Fruit fly (Drosophila melanogaster) whole organism, wandering third instar larva: Measurements from ENCODE around the gene Pdi.
A peak's percentile ranks its signal among the peaks of the same experiment; 100 is the strongest.

Source experiments
- Abd-B ChIP-seq: fragments of >200 bp; optimal IDR thresholded peaks from 2 replicates; lab custom pipeline; 2017; ENCODE audit warnings: missing biosample characterization, missing genetic modification characterization
- CG32264 ChIP-seq: fragments of 200-800 bp; sonication (Bioruptor generic); optimal IDR thresholded peaks from 2 replicates; lab custom pipeline; 2016; ENCODE audit warnings: missing biosample characterization, missing genetic modification characterization
- CG9705 ChIP-seq: fragments of 200-800 bp; sonication (Bioruptor generic); optimal IDR thresholded peaks from 2 replicates; lab custom pipeline; 2018; ENCODE audit warnings: missing biosample characterization, mild to moderate bottlenecking, missing genetic modification characterization
- CrebA ChIP-seq: fragments of 200-800 bp; sonication (Bioruptor generic); optimal IDR thresholded peaks from 2 replicates; lab custom pipeline; 2016; ENCODE audit warnings: missing biosample characterization, mild to moderate bottlenecking, missing genetic modification characterization, borderline replicate concordance
- Dfd ChIP-seq: fragments of >200 bp; optimal IDR thresholded peaks from 2 replicates; lab custom pipeline; 2017; ENCODE audit warnings: missing biosample characterization, missing genetic modification characterization
- Dif ChIP-seq: fragments of 200-275, 200-300 bp; sonication (Bioruptor generic); optimal IDR thresholded peaks from 2 replicates; lab custom pipeline; 2018; ENCODE audit warnings: missing biosample characterization, missing genetic modification characterization; ENCODE audit not compliant: partially characterized antibody
- GATAd ChIP-seq: sonication (Bioruptor generic); optimal IDR thresholded peaks from 2 replicates; lab custom pipeline; 2016; ENCODE audit warnings: missing biosample characterization, missing genetic modification characterization
- HLH106 ChIP-seq: fragments of 200-800 bp; optimal IDR thresholded peaks from 3 replicates; lab custom pipeline; 2019; ENCODE audit warnings: missing biosample characterization, mild to moderate bottlenecking, missing genetic modification characterization, moderate library complexity
- Hnf4 ChIP-seq: fragments of 200-800 bp; sonication (Bioruptor generic); optimal IDR thresholded peaks from 2 replicates; lab custom pipeline; 2016; ENCODE audit warnings: missing biosample characterization, mild to moderate bottlenecking, missing genetic modification characterization
- Hr78 ChIP-seq: fragments of >200 bp; optimal IDR thresholded peaks from 2 replicates; lab custom pipeline; 2017; ENCODE audit warnings: missing biosample characterization, missing genetic modification characterization
- Hr83 ChIP-seq: fragments of 200-300 bp; sonication (Bioruptor generic); optimal IDR thresholded peaks from 2 replicates; lab custom pipeline; 2016; ENCODE audit warnings: missing biosample characterization, mild to moderate bottlenecking, missing genetic modification characterization, moderate library complexity; ENCODE audit not compliant: poor library complexity, severe bottlenecking
- Jra ChIP-seq: sonication (Bioruptor generic); optimal IDR thresholded peaks from 2 replicates; lab custom pipeline; 2016; ENCODE audit warnings: missing biosample characterization, missing genetic modification characterization
- Mio ChIP-seq: sonication (Bioruptor generic); optimal IDR thresholded peaks from 2 replicates; lab custom pipeline; 2016; ENCODE audit warnings: missing biosample characterization, missing genetic modification characterization
- Myc ChIP-seq: fragments of >200 bp; optimal IDR thresholded peaks from 2 replicates; lab custom pipeline; 2017
- N ChIP-seq: fragments of >200 bp; optimal IDR thresholded peaks from 2 replicates; lab custom pipeline; 2018; ENCODE audit warnings: missing biosample characterization, missing external identifiers, missing genetic modification characterization
- OdsH ChIP-seq: fragments of 200-800 bp; sonication (Bioruptor generic); optimal IDR thresholded peaks from 2 replicates; lab custom pipeline; 2016; ENCODE audit warnings: missing biosample characterization, mild to moderate bottlenecking, missing genetic modification characterization
- Rel ChIP-seq, 2 experiments: fragments of 200-800 bp; sonication (Bioruptor generic) in 1 of 2; optimal IDR thresholded peaks; 2 replicates in 1 of 2; 3 replicates in 1 of 2; lab custom pipeline; 2016 to 2019; ENCODE audit warnings: mild to moderate bottlenecking in 2 of 2, missing biosample characterization in 2 of 2, missing genetic modification characterization in 2 of 2, moderate library complexity in 1 of 2
- Sp1 ChIP-seq: fragments of 200-800 bp; sonication (Bioruptor generic); optimal IDR thresholded peaks from 3 replicates; lab custom pipeline; 2019; ENCODE audit warnings: missing biosample characterization, mild to moderate bottlenecking, missing genetic modification characterization, moderate library complexity
- Vsx2 ChIP-seq: fragments of 200-300, 225-300 bp; sonication (Bioruptor generic); optimal IDR thresholded peaks from 2 replicates; lab custom pipeline; 2018; ENCODE audit warnings: missing biosample characterization, missing genetic modification characterization; ENCODE audit not compliant: partially characterized antibody
- br ChIP-seq: fragments of 200-800 bp; sonication (Bioruptor generic); optimal IDR thresholded peaks from 2 replicates; lab custom pipeline; 2016; ENCODE audit warnings: missing biosample characterization, missing genetic modification characterization
- brk ChIP-seq: fragments of 200-800 bp; sonication (Bioruptor generic); optimal IDR thresholded peaks from 2 replicates; lab custom pipeline; 2016; ENCODE audit warnings: missing biosample characterization, mild to moderate bottlenecking, missing genetic modification characterization
- dl ChIP-seq, 2 experiments: fragments of 175-275, 200-275 bp in 1 of 2; fragments of 200-275 bp in 1 of 2; sonication (Bioruptor generic); optimal IDR thresholded peaks; lab custom pipeline; 2018; ENCODE audit warnings: mild to moderate bottlenecking in 2 of 2, missing biosample characterization in 2 of 2, missing genetic modification characterization in 2 of 2, moderate library complexity in 2 of 2; ENCODE audit not compliant: partially characterized antibody in 2 of 2, insufficient read depth in 1 of 2
- dmrt93B ChIP-seq: fragments of 200-800 bp; sonication (Bioruptor generic); optimal IDR thresholded peaks from 2 replicates; lab custom pipeline; 2018; ENCODE audit warnings: missing biosample characterization, mild to moderate bottlenecking, missing genetic modification characterization
- dsf ChIP-seq: sonication (Bioruptor generic); optimal IDR thresholded peaks from 2 replicates; lab custom pipeline; 2016; ENCODE audit warnings: missing biosample characterization, missing genetic modification characterization, borderline replicate concordance
- ey ChIP-seq: fragments of 200-800 bp; sonication (Bioruptor generic); optimal IDR thresholded peaks from 2 replicates; lab custom pipeline; 2016; ENCODE audit warnings: missing biosample characterization, missing genetic modification characterization
- foxo ChIP-seq, 2 experiments: fragments of 200-800 bp; sonication (Bioruptor generic); optimal IDR thresholded peaks; 2 replicates in 1 of 2; 3 replicates in 1 of 2; lab custom pipeline; 2016 to 2017; ENCODE audit warnings: missing biosample characterization in 2 of 2, missing genetic modification characterization in 2 of 2
- fru ChIP-seq: fragments of 200-800 bp; sonication (Bioruptor generic); optimal IDR thresholded peaks from 3 replicates; lab custom pipeline; 2016; ENCODE audit warnings: missing biosample characterization, mild to moderate bottlenecking, missing genetic modification characterization
- h ChIP-seq: fragments of 200-800 bp; sonication (Bioruptor generic); optimal IDR thresholded peaks from 3 replicates; lab custom pipeline; 2016; ENCODE audit warnings: missing biosample characterization, mild to moderate bottlenecking, missing genetic modification characterization
- jim ChIP-seq: fragments of 175-275, 200-325 bp; sonication (Bioruptor generic); optimal IDR thresholded peaks from 2 replicates; lab custom pipeline; 2016; ENCODE audit warnings: missing biosample characterization, mild to moderate bottlenecking, missing genetic modification characterization
- lola ChIP-seq: fragments of >200 bp; optimal IDR thresholded peaks from 2 replicates; lab custom pipeline; 2017; ENCODE audit warnings: missing biosample characterization, missing genetic modification characterization
- pan ChIP-seq: fragments of >200 bp; optimal IDR thresholded peaks from 2 replicates; lab custom pipeline; 2017
- psq ChIP-seq: fragments of 200-800 bp; sonication (Bioruptor generic); optimal IDR thresholded peaks from 3 replicates; lab custom pipeline; 2017; ENCODE audit warnings: missing biosample characterization, mild to moderate bottlenecking, missing genetic modification characterization, moderate library complexity
- rgr ChIP-seq: fragments of 200-800 bp; sonication (Bioruptor generic); optimal IDR thresholded peaks from 3 replicates; lab custom pipeline; 2016; ENCODE audit warnings: missing biosample characterization, mild to moderate bottlenecking, missing genetic modification characterization
- sage ChIP-seq: fragments of 200-800 bp; sonication (Bioruptor generic); optimal IDR thresholded peaks from 2 replicates; lab custom pipeline; 2016; ENCODE audit warnings: missing biosample characterization, mild to moderate bottlenecking, missing genetic modification characterization
- sv ChIP-seq: fragments of 200-800 bp; sonication (Bioruptor generic); optimal IDR thresholded peaks from 3 replicates; lab custom pipeline; 2016; ENCODE audit warnings: missing biosample characterization, missing genetic modification characterization
- tai ChIP-seq: sonication (Bioruptor generic); optimal IDR thresholded peaks from 2 replicates; lab custom pipeline; 2016; ENCODE audit warnings: missing biosample characterization, missing genetic modification characterization
- usp ChIP-seq: fragments of >200 bp; optimal IDR thresholded peaks from 2 replicates; lab custom pipeline; 2017; ENCODE audit warnings: missing biosample characterization, missing genetic modification characterization
- woc ChIP-seq: sonication (Bioruptor generic); optimal IDR thresholded peaks from 2 replicates; lab custom pipeline; 2016; ENCODE audit warnings: missing biosample characterization, mild to moderate bottlenecking, missing genetic modification characterization

Gene Pdi

DNA sequence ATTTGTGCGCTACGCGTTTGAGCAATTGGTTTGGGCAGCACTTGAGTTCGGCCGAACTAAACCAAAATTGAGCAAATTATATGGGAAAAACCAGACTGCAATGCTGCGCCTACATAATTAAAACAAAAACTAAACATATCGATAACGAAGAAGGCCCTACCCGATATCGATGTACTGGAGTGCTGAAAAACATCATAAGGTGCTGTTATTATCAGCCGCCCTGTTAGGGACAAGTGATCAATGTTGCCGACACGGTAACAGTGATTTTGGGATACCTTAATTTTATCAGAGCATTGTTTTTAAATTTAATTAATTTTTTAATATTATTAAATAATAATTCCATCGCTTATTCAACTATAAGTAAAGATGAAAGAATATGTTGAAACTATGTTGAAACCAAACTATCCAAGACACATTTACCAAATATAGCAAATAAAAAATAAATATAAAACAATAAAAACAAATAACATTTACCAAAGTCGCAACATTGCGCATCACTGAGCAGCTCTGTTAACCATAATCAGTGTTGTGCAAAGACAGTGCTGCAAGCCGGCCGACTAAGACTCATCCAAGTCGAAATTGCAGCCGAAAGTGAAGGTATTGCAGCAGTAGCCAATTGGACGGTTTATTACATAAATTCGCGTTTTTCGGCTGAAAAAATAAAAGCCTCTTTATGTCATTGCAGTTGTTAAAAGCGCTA lies 47.9 kb downstream of the Pdi start, which contains the start of the genes sstn, Plp and GlyRS:
Gene sstn, minus strand, starts transcription at position 131 of the 700 bp plus-strand sequence.
Gene Plp, minus strand, starts transcription at position 136 of the 700 bp plus-strand sequence.
Gene GlyRS, plus strand, starts transcription at position 554 of the 700 bp plus-strand sequence.
- peak; percentile 61 for TF ChIP-seq h (GFP tag; lab: Kevin White, UChicago)
- TF ChIP-seq foxo (GFP tag; optimal IDR thresholded peaks at IDR 0.05; lab: Kevin White, UChicago): peak in 1 of 2 experiments; percentile 61
- no peak for TF ChIP-seq Hr78
- peak; percentile 28 for TF ChIP-seq Hnf4
- no peak for TF ChIP-seq N
- peak; percentile 46 for TF ChIP-seq lola (GFP tag; lab: Kevin White, UChicago)
- TF ChIP-seq Mio (GFP tag; lab: Kevin White, UChicago): no peak
- peak; percentile 35 for TF ChIP-seq Sp1 (GFP tag; lab: Kevin White, UChicago)
- no peak for TF ChIP-seq Dif (GFP tag; lab: Kevin White, UChicago)
- peak; percentile 48 for TF ChIP-seq sage
- TF ChIP-seq CG9705 (GFP tag; lab: Kevin White, UChicago): peak; percentile 21
- peak; percentile 33 for TF ChIP-seq dsf (GFP tag; lab: Kevin White, UChicago)
- TF ChIP-seq jim (GFP tag; lab: Kevin White, UChicago): no peak
- TF ChIP-seq OdsH (GFP tag; lab: Kevin White, UChicago): peak; percentile 41
- no peak for TF ChIP-seq tai (GFP tag; lab: Kevin White, UChicago)
- peak; percentile 26 for TF ChIP-seq sv (GFP tag; lab: Kevin White, UChicago)
- TF ChIP-seq woc (GFP tag; lab: Kevin White, UChicago): peak; percentile 74
- no peak for TF ChIP-seq Jra (GFP tag; lab: Kevin White, UChicago)
- peak; percentile 50 for TF ChIP-seq psq (GFP tag; lab: Kevin White, UChicago)
- TF ChIP-seq Rel (GFP tag; optimal IDR thresholded peaks at IDR 0.05; lab: Kevin White, UChicago): no peak
- no peak for TF ChIP-seq Rel (tag; optimal IDR thresholded peaks at IDR 0.05; lab: Kevin White, UChicago)
- TF ChIP-seq dmrt93B: peak; percentile 54
- TF ChIP-seq br: no peak
- TF ChIP-seq pan (lab: Kevin White, UChicago): no peak
- peak; percentile 14 for TF ChIP-seq ey (GFP tag; lab: Kevin White, UChicago)
- peak; percentile 48 for TF ChIP-seq rgr
- peak; percentile 45 for TF ChIP-seq fru
- TF ChIP-seq Hr83 (GFP tag; lab: Kevin White, UChicago): no peak
- peak; percentile 11 for TF ChIP-seq brk (GFP tag; lab: Kevin White, UChicago)
- TF ChIP-seq CrebA (GFP tag; lab: Kevin White, UChicago): no peak
- TF ChIP-seq Abd-B: no peak
- no peak for TF ChIP-seq Dfd (GFP tag; lab: Kevin White, UChicago)
- no peak for TF ChIP-seq dl (GFP tag; optimal IDR thresholded peaks at IDR 0.05; lab: Kevin White, UChicago; ENCODE audit: insufficient read depth in 1 of 2, partially characterized antibody in 2 of 2)
- no peak for TF ChIP-seq CG32264 (GFP tag; lab: Kevin White, UChicago)
- TF ChIP-seq HLH106 (tag; lab: Kevin White, UChicago): peak; percentile 59
- TF ChIP-seq Vsx2 (GFP tag; lab: Kevin White, UChicago): no peak
- TF ChIP-seq GATAd (GFP tag; lab: Kevin White, UChicago): no peak
- peak; percentile 66 for TF ChIP-seq Myc
- TF ChIP-seq usp (GFP tag; lab: Kevin White, UChicago): no peak

DNA sequence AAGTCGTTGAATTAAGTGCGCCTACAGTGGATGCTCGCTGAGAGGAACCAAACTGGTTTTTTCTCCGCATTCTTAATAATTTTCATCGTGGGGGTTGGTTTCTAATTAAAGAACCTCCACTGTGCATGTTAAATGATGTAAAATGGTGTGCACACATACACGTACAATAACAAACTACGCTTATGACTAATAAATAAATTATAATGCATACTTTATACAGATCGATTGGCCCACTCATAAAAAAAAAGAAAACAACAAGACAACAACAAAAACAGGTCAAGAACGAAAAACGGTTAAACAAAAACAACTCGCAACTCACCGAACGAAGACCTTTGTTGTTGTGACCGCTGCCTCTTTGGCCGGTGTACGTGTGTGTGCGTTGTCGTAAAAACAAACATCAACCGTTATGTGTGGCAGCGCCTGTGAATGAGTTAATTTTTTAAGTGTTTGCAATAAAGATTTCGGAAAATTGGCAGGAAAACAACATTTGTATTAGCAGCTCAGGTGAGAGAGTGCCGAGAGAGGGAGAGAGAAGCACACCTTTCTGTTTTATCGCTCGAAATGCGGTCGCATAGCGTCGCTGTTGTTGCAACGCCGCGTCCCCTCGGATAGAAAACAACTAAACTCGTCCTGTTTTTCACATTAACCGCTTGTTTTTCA lies 48.6 kb downstream of the Pdi start:
- peak; percentile 26 for TF ChIP-seq br
- no peak for TF ChIP-seq jim (GFP tag; lab: Kevin White, UChicago)
- TF ChIP-seq brk (GFP tag; lab: Kevin White, UChicago): peak; percentile 26
- peak; percentile 29 for TF ChIP-seq ey (GFP tag; lab: Kevin White, UChicago)
- peak; percentile 50 for TF ChIP-seq h (GFP tag; lab: Kevin White, UChicago)
- no peak for TF ChIP-seq dmrt93B
- no peak for TF ChIP-seq Myc
- TF ChIP-seq Dif (GFP tag; lab: Kevin White, UChicago): no peak
- peak; percentile 5 for TF ChIP-seq Jra (GFP tag; lab: Kevin White, UChicago)
- TF ChIP-seq Sp1 (GFP tag; lab: Kevin White, UChicago): no peak
- no peak for TF ChIP-seq Dfd (GFP tag; lab: Kevin White, UChicago)
- no peak for TF ChIP-seq Abd-B
- peak; percentile 28 for TF ChIP-seq sage
- peak; percentile 4 for TF ChIP-seq CG9705 (GFP tag; lab: Kevin White, UChicago)
- no peak for TF ChIP-seq Mio (GFP tag; lab: Kevin White, UChicago)
- no peak for TF ChIP-seq N
- TF ChIP-seq rgr: peak; percentile 21
- TF ChIP-seq dsf (GFP tag; lab: Kevin White, UChicago): no peak
- TF ChIP-seq lola (GFP tag; lab: Kevin White, UChicago): no peak
- peak; percentile 18 for TF ChIP-seq fru
- no peak for TF ChIP-seq dl (GFP tag; optimal IDR thresholded peaks at IDR 0.05; lab: Kevin White, UChicago; ENCODE audit: insufficient read depth in 1 of 2, partially characterized antibody in 2 of 2)
- no peak for TF ChIP-seq HLH106 (tag; lab: Kevin White, UChicago)
- no peak for TF ChIP-seq CG32264 (GFP tag; lab: Kevin White, UChicago)
- no peak for TF ChIP-seq Hnf4
- no peak for TF ChIP-seq usp (GFP tag; lab: Kevin White, UChicago)
- no peak for TF ChIP-seq GATAd (GFP tag; lab: Kevin White, UChicago)
- no peak for TF ChIP-seq Vsx2 (GFP tag; lab: Kevin White, UChicago)
- TF ChIP-seq foxo (GFP tag; optimal IDR thresholded peaks at IDR 0.05; lab: Kevin White, UChicago): no peak
- no peak for TF ChIP-seq CrebA (GFP tag; lab: Kevin White, UChicago)
- no peak for TF ChIP-seq Hr78
- no peak for TF ChIP-seq sv (GFP tag; lab: Kevin White, UChicago)
- peak; percentile 0 for TF ChIP-seq psq (GFP tag; lab: Kevin White, UChicago)
- TF ChIP-seq Hr83 (GFP tag; lab: Kevin White, UChicago): peak; percentile 6
- TF ChIP-seq tai (GFP tag; lab: Kevin White, UChicago): no peak
- no peak for TF ChIP-seq pan (lab: Kevin White, UChicago)
- TF ChIP-seq OdsH (GFP tag; lab: Kevin White, UChicago): peak; percentile 15
- TF ChIP-seq woc (GFP tag; lab: Kevin White, UChicago): peak; percentile 2
